Fruit fly (Drosophila melanogaster): ENCODE measurements around the gene Mcm10.

Mcm10 gene

DNA sequence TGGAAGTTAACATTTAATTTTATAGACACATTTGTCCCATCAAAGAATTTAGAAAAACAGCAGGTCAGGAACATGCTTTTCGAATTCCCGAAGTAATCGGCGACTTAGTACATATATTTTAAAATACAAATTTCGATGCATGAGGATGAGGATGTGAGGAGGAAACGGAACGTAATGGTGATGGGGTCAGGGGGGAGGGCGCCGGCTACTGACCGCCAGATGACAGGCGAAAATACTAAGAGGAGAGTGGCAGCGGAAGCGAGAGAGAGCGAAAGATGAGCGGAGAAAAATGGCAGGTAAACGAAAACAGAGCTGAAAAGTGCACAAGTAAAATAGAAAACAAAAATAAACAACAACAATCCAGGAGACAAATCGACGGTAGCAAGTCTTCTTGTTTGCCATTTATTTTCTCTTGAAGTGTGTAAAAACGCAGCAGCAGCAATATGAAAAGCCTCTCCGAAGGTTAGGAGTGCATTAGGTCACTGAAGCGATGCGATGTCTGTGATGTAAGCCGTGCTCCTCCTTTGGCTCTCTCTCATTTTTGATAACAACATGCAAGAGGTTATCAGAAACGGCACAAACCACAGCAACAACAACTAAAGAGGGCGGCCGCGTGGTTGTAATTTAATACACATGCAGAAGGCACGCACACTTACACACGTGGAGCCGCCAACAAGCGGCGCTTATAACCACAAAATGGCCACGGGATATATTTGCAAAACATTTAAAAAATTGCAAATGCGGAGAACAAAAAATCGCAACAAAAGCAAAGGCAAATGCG is 1.1 kb upstream of the Mcm10 start:
- TF ChIP-seq Myc (optimal IDR thresholded peaks at IDR 0.05), result no peak
- TF ChIP-seq Vsx2 (GFP tag; optimal IDR thresholded peaks at IDR 0.05; ENCODE audit: partially characterized antibody), result peak; percentile 65
- TF ChIP-seq GATAd (GFP tag; optimal IDR thresholded peaks at IDR 0.05), result no peak
- peak; percentile 51 for TF ChIP-seq psq (GFP tag; optimal IDR thresholded peaks at IDR 0.05)
- TF ChIP-seq N (GFP tag; optimal IDR thresholded peaks at IDR 0.05), result no peak

DNA sequence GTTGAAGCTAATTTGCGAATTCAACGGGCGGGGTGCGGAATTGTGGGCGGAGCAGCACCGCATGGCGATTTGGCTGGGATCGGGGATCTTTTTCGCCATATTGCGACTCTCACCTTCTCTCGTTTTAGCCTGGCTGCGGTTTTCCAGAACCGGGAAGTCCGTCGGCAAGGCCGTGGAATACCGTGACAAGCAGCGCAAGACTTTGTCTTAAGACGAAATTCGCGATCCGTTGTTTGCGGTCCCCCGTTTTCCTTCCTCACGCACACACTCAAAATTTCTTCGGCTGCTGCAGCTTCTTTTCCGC is 564 bp upstream of the Mcm10 start:
- TF ChIP-seq brk (GFP tag; optimal IDR thresholded peaks at IDR 0.05) (no peak), Rel (GFP tag; optimal IDR thresholded peaks at IDR 0.05) (no peak), Rel (tag; optimal IDR thresholded peaks at IDR 0.05) (peak; percentile 67), OdsH (GFP tag; optimal IDR thresholded peaks at IDR 0.05) (no peak)

DNA sequence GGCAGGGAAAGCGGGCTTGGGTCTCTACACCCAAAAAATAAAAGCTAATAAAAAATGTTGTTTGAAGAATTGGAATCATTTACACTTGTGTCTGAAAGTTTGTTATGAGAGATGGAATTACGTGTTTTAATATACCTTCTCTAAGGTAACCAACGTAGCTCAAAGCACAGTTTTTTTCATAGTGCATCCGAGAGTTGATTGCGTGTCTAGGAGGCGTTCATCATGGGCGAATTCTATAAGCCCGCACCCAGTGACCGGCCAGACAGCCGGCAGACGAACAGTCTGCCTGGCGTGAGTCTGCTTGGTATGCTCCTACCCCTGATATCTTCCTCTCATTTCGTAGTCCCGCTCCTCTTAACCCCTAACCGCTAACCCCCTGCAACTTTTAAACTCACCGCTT is 8.0 kb downstream of the Mcm10 start:
- TF ChIP-seq Vsx2 (GFP tag; optimal IDR thresholded peaks at IDR 0.05; ENCODE audit: partially characterized antibody), result no peak
- no peak for TF ChIP-seq psq (GFP tag; optimal IDR thresholded peaks at IDR 0.05)
- no peak for TF ChIP-seq CG9705 (GFP tag; optimal IDR thresholded peaks at IDR 0.05)
- no peak for TF ChIP-seq sage (GFP tag; optimal IDR thresholded peaks at IDR 0.05)
- TF ChIP-seq lola (GFP tag; optimal IDR thresholded peaks at IDR 0.05), result no peak
- TF ChIP-seq Myc (optimal IDR thresholded peaks at IDR 0.05), result no peak
- TF ChIP-seq sv (GFP tag; optimal IDR thresholded peaks at IDR 0.05), result no peak
- TF ChIP-seq ey (GFP tag; optimal IDR thresholded peaks at IDR 0.05), result no peak
- no peak for TF ChIP-seq Mio (GFP tag; optimal IDR thresholded peaks at IDR 0.05)
- TF ChIP-seq dl (GFP tag; optimal IDR thresholded peaks at IDR 0.05; ENCODE audit: insufficient read depth in 1 of 2, partially characterized antibody in 2 of 2), result no peak
- TF ChIP-seq N (GFP tag; optimal IDR thresholded peaks at IDR 0.05), result no peak
- TF ChIP-seq jim (GFP tag; optimal IDR thresholded peaks at IDR 0.05), result no peak
- no peak for TF ChIP-seq OdsH (GFP tag; optimal IDR thresholded peaks at IDR 0.05)
- no peak for TF ChIP-seq pan (optimal IDR thresholded peaks at IDR 0.05)
- no peak for TF ChIP-seq woc (GFP tag; optimal IDR thresholded peaks at IDR 0.05)
- TF ChIP-seq rgr (GFP tag; optimal IDR thresholded peaks at IDR 0.05), result no peak
- no peak for TF ChIP-seq brk (GFP tag; optimal IDR thresholded peaks at IDR 0.05)
- TF ChIP-seq fru (GFP tag; optimal IDR thresholded peaks at IDR 0.05), result no peak

DNA sequence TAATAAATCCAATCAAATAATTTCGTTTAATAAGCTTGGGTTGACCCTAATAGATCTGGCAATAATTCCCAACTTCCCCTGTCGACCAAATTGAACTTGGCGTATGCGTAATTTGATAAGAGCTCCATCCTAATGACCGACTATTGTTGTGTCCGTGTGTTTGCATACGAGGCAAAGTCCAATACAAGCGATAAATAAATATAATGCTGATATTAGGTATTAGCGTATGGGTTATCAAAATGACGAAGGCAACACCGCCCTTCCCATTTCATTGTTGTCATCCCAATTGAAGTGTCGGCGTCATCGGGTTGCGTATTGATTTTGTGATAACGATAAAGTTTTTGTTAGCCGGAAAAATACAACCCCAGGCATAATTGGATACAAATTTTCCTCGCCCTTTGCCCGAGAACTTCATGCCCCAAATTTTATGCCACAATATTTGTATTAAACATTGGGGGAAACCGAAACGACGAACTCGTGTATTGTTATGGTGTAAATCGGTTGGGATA is 9.6 kb downstream of the Mcm10 start:
- TF ChIP-seq sv (GFP tag; optimal IDR thresholded peaks at IDR 0.05) (no peak), Rel (GFP tag; optimal IDR thresholded peaks at IDR 0.05) (no peak), Rel (tag; optimal IDR thresholded peaks at IDR 0.05) (no peak), h (GFP tag; optimal IDR thresholded peaks at IDR 0.05) (no peak), Sp1 (GFP tag; optimal IDR thresholded peaks at IDR 0.05) (no peak), br (GFP tag; optimal IDR thresholded peaks at IDR 0.05) (no peak), Vsx2 (GFP tag; optimal IDR thresholded peaks at IDR 0.05; ENCODE audit: partially characterized antibody) (no peak), HLH106 (tag; optimal IDR thresholded peaks at IDR 0.05) (no peak)

DNA sequence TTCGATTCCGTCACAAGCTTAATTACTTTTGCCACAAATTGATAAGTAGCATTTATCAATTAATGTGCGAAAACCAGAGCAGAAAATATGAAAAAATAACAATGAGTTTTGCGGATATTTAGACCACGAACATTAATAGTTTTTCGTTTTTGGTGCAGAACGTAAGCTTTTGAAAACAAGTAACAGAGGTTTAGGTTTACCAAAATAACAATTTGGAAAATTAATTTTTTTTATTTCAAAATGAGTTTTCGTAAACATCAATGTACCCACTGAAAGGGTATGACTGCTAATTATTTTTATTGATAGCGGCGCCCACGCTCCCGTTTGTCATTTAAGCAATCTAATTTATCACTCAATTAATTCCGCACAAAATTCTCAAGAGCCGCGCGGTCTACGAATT is 15.6 kb downstream of the Mcm10 start:
- TF ChIP-seq rgr (GFP tag; optimal IDR thresholded peaks at IDR 0.05), result peak; percentile 4
- TF ChIP-seq ey (GFP tag; optimal IDR thresholded peaks at IDR 0.05), result peak; percentile 9
- TF ChIP-seq h (GFP tag; optimal IDR thresholded peaks at IDR 0.05), result peak; percentile 14
- TF ChIP-seq Myc (optimal IDR thresholded peaks at IDR 0.05), result no peak
- TF ChIP-seq Hr83 (GFP tag; optimal IDR thresholded peaks at IDR 0.05; ENCODE audit: poor library complexity, severe bottlenecking), result no peak
- TF ChIP-seq usp (GFP tag; optimal IDR thresholded peaks at IDR 0.05), result no peak
- no peak for TF ChIP-seq jim (GFP tag; optimal IDR thresholded peaks at IDR 0.05)
- TF ChIP-seq foxo (GFP tag; optimal IDR thresholded peaks at IDR 0.05), result peak in 1 of 2 experiments; percentile 12

DNA sequence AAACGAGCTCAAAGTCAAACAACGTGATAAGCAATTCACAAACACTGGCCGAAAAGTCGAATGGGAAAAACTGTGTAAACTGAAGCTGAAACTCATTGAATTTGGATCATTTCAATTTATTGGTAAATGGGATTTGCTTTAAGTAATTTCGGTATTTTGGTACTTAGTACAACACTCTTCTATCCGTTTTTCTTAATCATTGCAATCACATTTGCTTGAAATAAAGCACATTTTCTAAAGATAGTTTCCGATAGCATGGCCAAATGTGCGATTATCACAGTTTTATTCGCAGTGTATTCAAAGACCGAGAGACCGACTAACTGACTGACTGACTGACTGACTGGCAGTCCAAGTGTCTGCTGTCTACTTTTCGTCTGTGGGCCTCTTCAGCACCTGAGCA is 16.8 kb downstream of the Mcm10 start:
- TF ChIP-seq HLH106 (tag; optimal IDR thresholded peaks at IDR 0.05) (peak; percentile 28), foxo (GFP tag; optimal IDR thresholded peaks at IDR 0.05) (peak in 1 of 2 experiments; percentile 8), dl (GFP tag; optimal IDR thresholded peaks at IDR 0.05; ENCODE audit: insufficient read depth in 1 of 2, partially characterized antibody in 2 of 2) (no peak), h (GFP tag; optimal IDR thresholded peaks at IDR 0.05) (peak; percentile 39), fru (GFP tag; optimal IDR thresholded peaks at IDR 0.05) (peak; percentile 46)
